Worm (Caenorhabditis elegans) whole organism, mixed stage, embryonic: ENCODE measurements around the gene C29H12.2.

Experiments used
- M03D4.4 ChIP-seq: sonication (generic microtip); optimal IDR thresholded peaks from 2 replicates; lab custom pipeline; 2017; ENCODE audit warnings: mild to moderate bottlenecking, missing genetic modification characterization, missing compliant biosample characterization
- blmp-1 ChIP-seq: fragments of 150-350 bp; optimal IDR thresholded peaks from 2 replicates; lab custom pipeline; 2014; ENCODE audit warnings: missing biosample characterization, missing genetic modification characterization
- ceh-43 ChIP-seq: fragments of 200-800 bp; sonication (Bioruptor generic); optimal IDR thresholded peaks from 2 replicates; lab custom pipeline; 2018; ENCODE audit warnings: mild to moderate bottlenecking, missing genetic modification characterization, moderate library complexity, missing compliant biosample characterization
- elt-1 ChIP-seq: sonication (generic microtip); optimal IDR thresholded peaks from 2 replicates; lab custom pipeline; 2017; ENCODE audit warnings: missing genetic modification characterization, mild to moderate bottlenecking, missing compliant biosample characterization, antibody characterized with exemption, moderate library complexity, borderline replicate concordance; ENCODE audit not compliant: insufficient read depth
- hlh-1 ChIP-seq: fragments of 150-350 bp; optimal IDR thresholded peaks from 2 replicates; lab custom pipeline; 2014; ENCODE audit warnings: missing biosample characterization, missing genetic modification reagents, missing genetic modification characterization
- nhr-2 ChIP-seq: fragments of 150-350 bp; optimal IDR thresholded peaks from 2 replicates; lab custom pipeline; 2014; ENCODE audit warnings: missing biosample characterization, missing genetic modification characterization
- nhr-237 ChIP-seq: fragments of 150-350 bp; optimal IDR thresholded peaks from 2 replicates; lab custom pipeline; 2014; ENCODE audit warnings: missing biosample characterization, missing genetic modification characterization
- nhr-28 ChIP-seq: fragments of 150-350 bp; optimal IDR thresholded peaks from 2 replicates; lab custom pipeline; 2014; ENCODE audit warnings: missing biosample characterization, missing genetic modification characterization
- nhr-76 ChIP-seq: sonication (generic microtip); optimal IDR thresholded peaks from 2 replicates; lab custom pipeline; 2017; ENCODE audit warnings: missing biosample characterization, missing genetic modification characterization
- snpc-4 ChIP-seq: fragments of 150-350 bp; optimal IDR thresholded peaks from 2 replicates; lab custom pipeline; 2014; ENCODE audit warnings: missing biosample characterization, missing genetic modification characterization
- unc-120 ChIP-seq: sonication (generic microtip); optimal IDR thresholded peaks from 2 replicates; lab custom pipeline; 2017; ENCODE audit warnings: missing genetic modification characterization, missing compliant biosample characterization; ENCODE audit not compliant: poor library complexity, severe bottlenecking
- unc-62 ChIP-seq: fragments of 150-350 bp; optimal IDR thresholded peaks from 2 replicates; lab custom pipeline; 2014; ENCODE audit warnings: missing biosample characterization, missing genetic modification reagents, missing genetic modification characterization

ce11 chrII:6097441-6097840 is 26.2 kb upstream of the C29H12.2 start, which contains the start of the genes tpp-2 and rbbp-5:
- no peak for TF ChIP-seq blmp-1
- TF ChIP-seq elt-1: no peak
- no peak for TF ChIP-seq nhr-237 (tag; lab: Kevin White, UChicago)
- TF ChIP-seq unc-62 (GFP tag; lab: Kevin White, UChicago): no peak
- no peak for TF ChIP-seq hlh-1 (tag; lab: Kevin White, UChicago)
- TF ChIP-seq snpc-4 (tag; lab: Kevin White, UChicago): no peak
- no peak for TF ChIP-seq nhr-28 (tag; lab: Kevin White, UChicago)
- TF ChIP-seq ceh-43: no peak
- TF ChIP-seq M03D4.4 (tag; lab: Kevin White, UChicago): no peak
- TF ChIP-seq unc-120 (tag; lab: Kevin White, UChicago): no peak
- TF ChIP-seq nhr-76 (tag; lab: Kevin White, UChicago): no peak
- no peak for TF ChIP-seq nhr-2 (tag; lab: Kevin White, UChicago)
